Worm (Caenorhabditis elegans) whole organism, L1 larva: ENCODE results near the gene sas-5.

Experiments used
- C16A3.4 ChIP-seq: fragments of 150-350 bp; optimal IDR thresholded peaks from 2 replicates; lab custom pipeline; 2014; ENCODE audit warnings: missing biosample characterization, missing genetic modification characterization
- C34B4.2 ChIP-seq: sonication (generic microtip); optimal IDR thresholded peaks from 2 replicates; lab custom pipeline; 2017; ENCODE audit warnings: mild to moderate bottlenecking, missing genetic modification characterization, missing compliant biosample characterization
- Y116A8C.19 ChIP-seq: sonication (generic microtip); optimal IDR thresholded peaks from 2 replicates; lab custom pipeline; 2016; ENCODE audit warnings: missing compliant biosample characterization, missing genetic modification characterization, borderline replicate concordance
- aha-1 ChIP-seq: fragments of 150-350 bp; optimal IDR thresholded peaks from 2 replicates; lab custom pipeline; 2014; ENCODE audit warnings: missing biosample characterization, missing genetic modification characterization
- alr-1 ChIP-seq: fragments of 200-800 bp; sonication (Bioruptor generic); optimal IDR thresholded peaks from 2 replicates; lab custom pipeline; 2018; ENCODE audit warnings: borderline replicate concordance, mild to moderate bottlenecking, missing genetic modification characterization, missing compliant biosample characterization
- aly-2 ChIP-seq: fragments of 150-350 bp; optimal IDR thresholded peaks from 2 replicates; lab custom pipeline; 2014; ENCODE audit warnings: missing biosample characterization, missing genetic modification characterization
- ama-1 ChIP-seq: fragments of 150-350 bp; optimal IDR thresholded peaks from 2 replicates; lab custom pipeline; 2014
- blmp-1 ChIP-seq: fragments of 150-350 bp; optimal IDR thresholded peaks from 2 replicates; lab custom pipeline; 2014; ENCODE audit warnings: missing biosample characterization, missing genetic modification characterization
- ceh-8 ChIP-seq: fragments of 200-800 bp; sonication (Bioruptor generic); optimal IDR thresholded peaks from 2 replicates; lab custom pipeline; 2018; ENCODE audit warnings: mild to moderate bottlenecking, missing genetic modification characterization, moderate library complexity, missing compliant biosample characterization
- ces-1 ChIP-seq: fragments of 150-350 bp; optimal IDR thresholded peaks from 2 replicates; lab custom pipeline; 2014; ENCODE audit warnings: missing biosample characterization, missing genetic modification reagents, missing genetic modification characterization
- dsc-1 ChIP-seq: sonication (generic microtip); optimal IDR thresholded peaks from 2 replicates; lab custom pipeline; 2016; ENCODE audit warnings: mild to moderate bottlenecking, missing genetic modification characterization, missing compliant biosample characterization
- efl-1 ChIP-seq, 4 experiments: fragments of 150-350 bp; optimal IDR thresholded peaks in 3 of 4; peaks in 1 of 4; 1 replicate in 1 of 4; 2 replicates in 3 of 4; lab custom pipeline; 2014; ENCODE audit warnings: missing biosample characterization in 2 of 4, missing genetic modification characterization in 2 of 4, missing genetic modification reagents in 2 of 4
- elt-2 ChIP-seq: sonication (generic microtip); optimal IDR thresholded peaks from 2 replicates; lab custom pipeline; 2016; ENCODE audit warnings: missing genetic modification characterization, mild to moderate bottlenecking, inconsistent platforms, missing compliant biosample characterization, missing genetic modification reagents
- elt-3 ChIP-seq, 6 experiments: fragments of 150-350 bp in 1 of 6; sonication (generic microtip); optimal IDR thresholded peaks; 2 replicates each; lab custom pipeline; 2017 to 2018; ENCODE audit warnings: missing biosample characterization in 6 of 6, missing genetic modification characterization in 6 of 6, inconsistent platforms in 1 of 6
- fkh-8 ChIP-seq: sonication (generic microtip); optimal IDR thresholded peaks from 2 replicates; lab custom pipeline; 2016; ENCODE audit warnings: mild to moderate bottlenecking, missing genetic modification characterization, missing compliant biosample characterization
- grh-1 ChIP-seq: fragments of 200-800 bp; sonication (Bioruptor generic); IDR thresholded peaks from 2 replicates; pipeline ENCODE4 v1.3.6; 2022; ENCODE audit warnings: missing genetic modification reagents, missing genetic modification characterization, missing compliant biosample characterization
- hpl-2 ChIP-seq: fragments of 150-350 bp; optimal IDR thresholded peaks from 2 replicates; lab custom pipeline; 2014; ENCODE audit warnings: missing biosample characterization, missing genetic modification reagents, missing genetic modification characterization
- irx-1 ChIP-seq: sonication (generic microtip); optimal IDR thresholded peaks from 2 replicates; lab custom pipeline; 2016; ENCODE audit warnings: missing genetic modification characterization, missing compliant biosample characterization
- isw-1 ChIP-seq: fragments of 200-800 bp; sonication (Bioruptor generic); IDR thresholded peaks from 2 replicates; pipeline ENCODE4 v1.3.6; 2022; ENCODE audit warnings: missing genetic modification characterization, missing compliant biosample characterization
- jun-1 ChIP-seq: fragments of 150-350 bp; optimal IDR thresholded peaks from 2 replicates; lab custom pipeline; 2014; ENCODE audit warnings: missing biosample characterization, missing genetic modification reagents, missing genetic modification characterization
- lin-13 ChIP-seq: fragments of 150-350 bp; optimal IDR thresholded peaks from 2 replicates; lab custom pipeline; 2014; ENCODE audit warnings: missing biosample characterization, missing genetic modification reagents, missing genetic modification characterization
- lin-14 ChIP-seq: fragments of 200-800 bp; sonication (Bioruptor generic); optimal IDR thresholded peaks from 2 replicates; lab custom pipeline; 2018; ENCODE audit warnings: mild to moderate bottlenecking, missing genetic modification characterization, moderate library complexity, missing compliant biosample characterization
- lin-15B ChIP-seq: fragments of 150-350 bp; sonication (generic microtip); optimal IDR thresholded peaks from 3 replicates; lab custom pipeline; 2014; ENCODE audit warnings: missing biosample characterization, missing genetic modification characterization
- lin-39 ChIP-seq: fragments of 150-350 bp; optimal IDR thresholded peaks from 2 replicates; lab custom pipeline; 2014; ENCODE audit warnings: missing biosample characterization, missing genetic modification reagents, missing genetic modification characterization
- lsy-2 ChIP-seq, 2 experiments: fragments of 150-350 bp; optimal IDR thresholded peaks; 2 replicates each; lab custom pipeline; 2014; ENCODE audit warnings: missing biosample characterization in 2 of 2, missing genetic modification characterization in 2 of 2
- mdl-1 ChIP-seq, 2 experiments: fragments of 150-350 bp; optimal IDR thresholded peaks; 2 replicates each; lab custom pipeline; 2014 to 2017; ENCODE audit warnings: missing biosample characterization in 2 of 2, missing genetic modification characterization in 2 of 2, inconsistent platforms in 1 of 2
- nhr-12 ChIP-seq: sonication (generic microtip); optimal IDR thresholded peaks from 2 replicates; lab custom pipeline; 2017; ENCODE audit warnings: missing biosample characterization, missing genetic modification characterization
- nhr-19 ChIP-seq: fragments of 200-800 bp; sonication (Bioruptor generic); conservative IDR thresholded peaks from 2 replicates; pipeline ENCODE4 v1.3.6; 2022; ENCODE audit warnings: missing genetic modification characterization, missing compliant biosample characterization
- nhr-20 ChIP-seq: sonication (generic microtip); optimal IDR thresholded peaks from 2 replicates; lab custom pipeline; 2016; ENCODE audit warnings: mild to moderate bottlenecking, missing genetic modification characterization, missing compliant biosample characterization
- nhr-237 ChIP-seq: fragments of 150-350 bp; optimal IDR thresholded peaks from 2 replicates; lab custom pipeline; 2014; ENCODE audit warnings: missing biosample characterization, missing genetic modification characterization
- nhr-71 ChIP-seq: sonication (generic microtip); optimal IDR thresholded peaks from 2 replicates; lab custom pipeline; 2016; ENCODE audit warnings: mild to moderate bottlenecking, missing genetic modification characterization, moderate library complexity, missing compliant biosample characterization
- nhr-76 ChIP-seq: sonication (generic microtip); optimal IDR thresholded peaks from 2 replicates; lab custom pipeline; 2017; ENCODE audit warnings: missing biosample characterization, missing genetic modification characterization
- nhr-84 ChIP-seq: sonication (generic microtip); optimal IDR thresholded peaks from 2 replicates; lab custom pipeline; 2017; ENCODE audit warnings: missing biosample characterization, missing genetic modification characterization
- nhr-85 ChIP-seq: sonication (generic microtip); peaks from one replicate; lab custom pipeline; 2016; ENCODE audit warnings: missing genetic modification characterization, inconsistent platforms, missing compliant biosample characterization
- nhr-90 ChIP-seq: sonication (generic microtip); optimal IDR thresholded peaks from 2 replicates; lab custom pipeline; 2016; ENCODE audit warnings: mild to moderate bottlenecking, missing genetic modification characterization, missing compliant biosample characterization; ENCODE audit not compliant: poor library complexity
- pag-3 ChIP-seq: sonication (generic microtip); optimal IDR thresholded peaks from 2 replicates; lab custom pipeline; 2017; ENCODE audit warnings: missing genetic modification characterization, mild to moderate bottlenecking, missing compliant biosample characterization, antibody characterized with exemption, borderline replicate concordance; ENCODE audit not compliant: insufficient read depth
- skn-1 ChIP-seq: fragments of 150-350 bp; optimal IDR thresholded peaks from 2 replicates; lab custom pipeline; 2014; ENCODE audit warnings: missing biosample characterization, missing genetic modification characterization
- snpc-4 ChIP-seq: fragments of 150-350 bp; optimal IDR thresholded peaks from 2 replicates; lab custom pipeline; 2014; ENCODE audit warnings: missing biosample characterization, missing genetic modification characterization
- snu-23 ChIP-seq: sonication (generic microtip); optimal IDR thresholded peaks from 2 replicates; lab custom pipeline; 2016; ENCODE audit warnings: missing genetic modification characterization, missing compliant biosample characterization
- sox-4 ChIP-seq: sonication (generic microtip); optimal IDR thresholded peaks from 2 replicates; lab custom pipeline; 2016; ENCODE audit warnings: missing genetic modification characterization, missing compliant biosample characterization
- sup-37 ChIP-seq: fragments of 200-800 bp; sonication (Bioruptor generic); optimal IDR thresholded peaks from 2 replicates; lab custom pipeline; 2018; ENCODE audit warnings: mild to moderate bottlenecking, missing genetic modification characterization, missing compliant biosample characterization
- swsn-7 ChIP-seq: sonication (generic microtip); optimal IDR thresholded peaks from 2 replicates; lab custom pipeline; 2016; ENCODE audit warnings: missing genetic modification characterization, missing compliant biosample characterization
- tbx-2 ChIP-seq: sonication (generic microtip); optimal IDR thresholded peaks from 2 replicates; lab custom pipeline; 2016; ENCODE audit warnings: missing genetic modification characterization, missing compliant biosample characterization
- tlp-1 ChIP-seq: fragments of 150-350 bp; optimal IDR thresholded peaks from 2 replicates; lab custom pipeline; 2014; ENCODE audit warnings: missing biosample characterization, missing genetic modification characterization
- unc-30 ChIP-seq: sonication (generic microtip); optimal IDR thresholded peaks from 2 replicates; lab custom pipeline; 2017; ENCODE audit warnings: missing biosample characterization, missing genetic modification characterization
- unc-86 ChIP-seq: sonication (generic microtip); optimal IDR thresholded peaks from 2 replicates; lab custom pipeline; 2016; ENCODE audit warnings: missing genetic modification characterization, missing compliant biosample characterization
- vab-15 ChIP-seq: sonication (generic microtip); optimal IDR thresholded peaks from 2 replicates; lab custom pipeline; 2017; ENCODE audit warnings: missing genotype, mild to moderate bottlenecking, missing genetic modification characterization, missing compliant biosample characterization
- zip-4 ChIP-seq: fragments of 200-800 bp; sonication (Bioruptor generic); optimal IDR thresholded peaks from 2 replicates; lab custom pipeline; 2018; ENCODE audit warnings: mild to moderate bottlenecking, missing genetic modification characterization, moderate library complexity, missing compliant biosample characterization

sas-5 gene

DNA sequence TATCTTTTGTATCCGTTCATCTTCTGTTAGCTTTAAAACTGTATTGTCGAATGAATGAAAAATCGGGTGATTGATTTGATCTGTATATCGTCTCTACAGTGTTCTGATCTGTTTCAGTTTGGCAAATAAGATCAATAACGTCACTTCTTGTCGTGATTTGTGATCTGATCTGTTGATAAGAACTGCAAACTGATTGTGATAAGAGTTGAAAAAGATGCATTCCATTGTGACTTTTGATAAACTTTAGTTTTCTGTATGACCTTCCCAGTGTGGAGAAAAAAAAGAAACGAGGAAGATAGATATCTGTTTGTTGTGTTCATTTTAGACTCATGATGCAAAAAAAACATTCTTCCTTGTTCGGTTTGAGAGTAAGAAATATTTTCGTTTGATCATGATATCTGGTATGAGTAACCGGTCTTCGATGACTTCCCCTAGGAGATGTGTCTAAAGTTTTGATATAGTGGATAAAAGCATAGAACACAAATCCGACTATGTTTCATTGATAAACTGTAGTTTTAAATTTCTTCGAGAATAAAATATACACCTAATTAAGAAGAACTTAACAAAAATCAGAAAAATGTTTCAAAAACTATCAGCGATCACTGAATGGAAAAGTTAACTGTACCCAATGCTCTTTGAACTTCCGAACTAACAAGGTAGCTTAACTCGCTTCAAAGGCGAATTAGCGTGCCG lies 4.4 kb downstream of the sas-5 start (continued):
- TF ChIP-seq aha-1 (tag; lab: Kevin White, UChicago) (no peak), hpl-2 (no peak), elt-2 (tag; lab: Kevin White, UChicago) (peak; percentile 89), ces-1 (GFP tag; lab: Kevin White, UChicago) (no peak), lin-39 (tag; lab: Kevin White, UChicago) (no peak), unc-86 (tag; lab: Kevin White, UChicago) (no peak)

DNA sequence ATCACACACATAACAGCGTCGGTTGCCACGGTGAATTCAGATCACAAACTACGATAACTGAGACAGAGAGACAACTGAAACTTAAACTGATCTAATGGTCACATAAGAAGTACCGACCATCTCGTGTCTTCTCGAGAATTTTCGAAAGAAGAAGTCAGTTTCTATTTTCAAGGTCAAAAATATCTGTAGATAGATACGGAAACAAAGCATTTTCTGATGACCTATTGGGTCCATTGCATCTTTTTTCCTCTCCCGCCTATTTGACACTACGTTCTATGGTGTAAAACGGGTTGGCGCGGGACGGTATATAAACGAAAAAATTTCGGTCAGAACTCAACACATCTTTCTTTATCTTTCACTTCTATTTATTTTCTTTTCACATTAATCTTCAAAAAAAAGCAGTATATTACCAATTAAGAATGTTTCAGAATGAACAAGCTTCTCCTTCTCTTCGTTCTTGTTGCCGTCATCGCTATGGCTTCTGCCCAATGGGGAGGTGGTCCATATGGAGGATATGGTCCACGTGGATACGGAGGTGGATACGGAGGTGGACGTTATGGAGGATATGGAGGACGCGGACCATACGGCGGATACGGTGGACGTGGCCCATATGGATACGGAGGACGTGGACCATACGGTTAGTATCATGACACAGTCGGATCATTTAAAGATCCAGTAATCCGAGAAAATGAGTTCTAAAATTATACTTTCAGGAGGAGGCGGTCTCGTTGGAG lies 5.6 kb downstream of the sas-5 start, which contains the start of gene nlp-24:
Gene nlp-24, plus strand, starts transcription at position 429 of the 734 bp plus-strand sequence.
- TF ChIP-seq isw-1 (no peak), ces-1 (GFP tag; lab: Kevin White, UChicago) (no peak), pag-3 (tag; lab: Kevin White, UChicago) (no peak), Y116A8C.19 (tag; lab: Kevin White, UChicago) (no peak), irx-1 (tag; lab: Kevin White, UChicago) (no peak), unc-86 (tag; lab: Kevin White, UChicago) (no peak), nhr-12 (no peak), nhr-85 (peak; percentile 98), elt-3 (tag; optimal IDR thresholded peaks at IDR 0.05; lab: Kevin White, UChicago) (peak in 5 of 6 experiments; percentile 5 to 78 (median 36)), sox-4 (tag; lab: Kevin White, UChicago) (no peak), tbx-2 (tag; lab: Kevin White, UChicago) (peak; percentile 12), lin-13 (GFP tag; lab: Kevin White, UChicago) (no peak), nhr-20 (tag; lab: Kevin White, UChicago) (peak; percentile 83), ama-1 (lab: Kevin White, UChicago) (no peak), blmp-1 (tag; lab: Kevin White, UChicago) (peak; percentile 59), aly-2 (no peak), efl-1 (optimal IDR thresholded peaks at IDR 0.05; lab: Kevin White, UChicago) (no peak), efl-1 (GFP tag; optimal IDR thresholded peaks at IDR 0.05 in 1 of 2; lab: Kevin White, UChicago) (peak in 1 of 2 experiments; percentile 33), tlp-1 (tag; lab: Kevin White, UChicago) (no peak), fkh-8 (tag; lab: Kevin White, UChicago) (no peak), aha-1 (tag; lab: Kevin White, UChicago) (no peak), sup-37 (no peak), unc-30 (tag; lab: Kevin White, UChicago) (no peak), snu-23 (GFP tag; lab: Kevin White, UChicago) (peak; percentile 72), nhr-76 (tag; lab: Kevin White, UChicago) (no peak), alr-1 (tag; lab: Kevin White, UChicago) (no peak), C34B4.2 (tag; lab: Kevin White, UChicago) (no peak), dsc-1 (tag; lab: Kevin White, UChicago) (no peak), snpc-4 (tag; lab: Kevin White, UChicago) (no peak), lin-14 (GFP tag; lab: Kevin White, UChicago) (peak; percentile 59), grh-1 (GFP tag; lab: Robert Waterston, UW) (peak; percentile 75), mdl-1 (tag; optimal IDR thresholded peaks at IDR 0.05; lab: Kevin White, UChicago) (no peak), swsn-7 (tag; lab: Kevin White, UChicago) (no peak), jun-1 (tag; lab: Kevin White, UChicago) (no peak), nhr-90 (peak; percentile 33), nhr-237 (no peak), nhr-84 (tag; lab: Kevin White, UChicago) (no peak), lsy-2 (tag; optimal IDR thresholded peaks at IDR 0.05; lab: Kevin White, UChicago) (peak; percentile 3 to 8), nhr-71 (tag; lab: Kevin White, UChicago) (peak; percentile 72), vab-15 (no peak), ceh-8 (no peak), lin-15B (tag; lab: Kevin White, UChicago) (no peak), C16A3.4 (tag; lab: Kevin White, UChicago) (no peak), skn-1 (no peak), nhr-19 (GFP tag; lab: Robert Waterston, UW) (peak; percentile 31; the same call in 1 of the 2 replicates), zip-4 (GFP tag; lab: Kevin White, UChicago) (no peak)
